Fruit fly (Drosophila melanogaster) whole organism: ENCODE data around the gene CG43376.

ENCODE experiments used
- CG8478 ChIP-seq: fragments of >200 bp; optimal IDR thresholded peaks from 2 replicates; lab custom pipeline; 2018; ENCODE audit warnings: inconsistent platforms
- Dll ChIP-seq: fragments of >200 bp; optimal IDR thresholded peaks from 2 replicates; lab custom pipeline; 2017
- pan ChIP-seq: fragments of >200 bp; optimal IDR thresholded peaks from 2 replicates; lab custom pipeline; 2017
- usp ChIP-seq: fragments of >200 bp; optimal IDR thresholded peaks from 2 replicates; lab custom pipeline; 2017; ENCODE audit warnings: missing biosample characterization, missing genetic modification characterization, mixed read lengths

dm6 chr2L:13813604-13814178 is 39.9 kb downstream of the CG43376 start, which contains the start of gene Sos:
- TF ChIP-seq CG8478 (lab: Kevin White, UChicago) (no peak), usp (GFP tag; lab: Kevin White, UChicago) (no peak), Dll (no peak), pan (no peak)
